Fruit fly (Drosophila melanogaster) whole organism, embryonic: ENCODE data around the gene CG43137.

Experiments used
- ATbp ChIP-seq: fragments of 200-800 bp; sonication (Bioruptor generic); optimal IDR thresholded peaks from 2 replicates; lab custom pipeline; 2017; ENCODE audit warnings: missing biosample characterization, mild to moderate bottlenecking, missing genetic modification characterization, missing genetic modification reagents
- Antp ChIP-seq: fragments of 200-800 bp; sonication (Bioruptor generic); optimal IDR thresholded peaks from 3 replicates; lab custom pipeline; 2016; ENCODE audit warnings: missing biosample characterization, missing genetic modification characterization
- Blimp-1 ChIP-seq: fragments of 200-800 bp; sonication (Bioruptor generic); optimal IDR thresholded peaks from 3 replicates; lab custom pipeline; 2018; ENCODE audit warnings: missing biosample characterization, missing genetic modification characterization, mild to moderate bottlenecking, moderate library complexity, missing genetic modification reagents
- C15 ChIP-seq: fragments of 200-800 bp; sonication (Bioruptor generic); IDR thresholded peaks from 3 replicates; pipeline ENCODE4 v1.3.6; 2022; ENCODE audit warnings: missing biosample characterization, missing genetic modification characterization
- CG11560 ChIP-seq: fragments of 200-800 bp; sonication (Bioruptor generic); IDR thresholded peaks from 3 replicates; pipeline ENCODE4 v1.3.6; 2022; ENCODE audit warnings: missing biosample characterization, missing genetic modification characterization
- CG14014 ChIP-seq: fragments of 200-800 bp; sonication (Bioruptor generic); IDR thresholded peaks from 2 replicates; pipeline ENCODE4 v1.3.6; 2022; ENCODE audit warnings: missing biosample characterization, missing genetic modification characterization
- CG14710 ChIP-seq: fragments of 200-800 bp; sonication (Bioruptor generic); optimal IDR thresholded peaks from 3 replicates; lab custom pipeline; 2019; ENCODE audit warnings: missing biosample characterization, mild to moderate bottlenecking, missing genetic modification characterization, moderate library complexity
- CG1602 ChIP-seq: fragments of 200-800 bp; sonication (Bioruptor generic); optimal IDR thresholded peaks from 3 replicates; lab custom pipeline; 2016; ENCODE audit warnings: missing biosample characterization, missing genetic modification characterization
- CG17328 ChIP-seq: fragments of 200-800 bp; sonication (Bioruptor generic); IDR thresholded peaks from 2 replicates; pipeline ENCODE4 v1.3.6; 2022; ENCODE audit warnings: missing biosample characterization, missing genetic modification characterization
- CG17829 ChIP-seq: fragments of 200-800 bp; optimal IDR thresholded peaks from 2 replicates; lab custom pipeline; 2019; ENCODE audit warnings: missing biosample characterization, mild to moderate bottlenecking, missing genetic modification characterization, moderate library complexity
- CG18599 ChIP-seq: fragments of 200-800 bp; sonication (Bioruptor generic); optimal IDR thresholded peaks from 3 replicates; lab custom pipeline; 2017; ENCODE audit warnings: missing biosample characterization, missing genetic modification characterization, mild to moderate bottlenecking, moderate library complexity, missing genetic modification reagents
- CG18764 ChIP-seq: fragments of 200-800 bp; sonication (Bioruptor generic); optimal IDR thresholded peaks from 3 replicates; lab custom pipeline; 2016; ENCODE audit warnings: missing biosample characterization, missing genetic modification characterization
- CG2120 ChIP-seq: fragments of 200-800 bp; sonication (Bioruptor generic); optimal IDR thresholded peaks from 3 replicates; lab custom pipeline; 2016; ENCODE audit warnings: missing biosample characterization, missing genetic modification characterization
- CG2712 ChIP-seq: fragments of 200-800 bp; optimal IDR thresholded peaks from 3 replicates; lab custom pipeline; 2019; ENCODE audit warnings: missing biosample characterization, mild to moderate bottlenecking, missing genetic modification characterization, moderate library complexity
- CG30020 ChIP-seq: fragments of 200-800 bp; optimal IDR thresholded peaks from 2 replicates; lab custom pipeline; 2019; ENCODE audit warnings: missing biosample characterization, mild to moderate bottlenecking, missing genetic modification characterization, moderate library complexity
- CG5245 ChIP-seq: fragments of 200-800 bp; sonication (Bioruptor generic); optimal IDR thresholded peaks from 3 replicates; lab custom pipeline; 2016; ENCODE audit warnings: missing biosample characterization, missing genetic modification characterization
- CG6254 ChIP-seq: fragments of 200-800 bp; sonication (Bioruptor generic); optimal IDR thresholded peaks from 3 replicates; lab custom pipeline; 2017; ENCODE audit warnings: mild to moderate bottlenecking, missing biosample characterization, missing genetic modification reagents, missing genetic modification characterization
- CG8359 ChIP-seq: fragments of 200-800 bp; sonication (Bioruptor generic); optimal IDR thresholded peaks from 2 replicates; lab custom pipeline; 2017; ENCODE audit warnings: missing biosample characterization, mild to moderate bottlenecking, missing genetic modification characterization, borderline replicate concordance
- CG8924 ChIP-seq: fragments of 200-800 bp; optimal IDR thresholded peaks from 3 replicates; lab custom pipeline; 2019; ENCODE audit warnings: missing biosample characterization, mild to moderate bottlenecking, missing genetic modification characterization, moderate library complexity
- Doc3 ChIP-seq: fragments of 200-800 bp; sonication (Bioruptor generic); IDR thresholded peaks from 3 replicates; pipeline ENCODE4 v1.3.6; 2022; ENCODE audit warnings: missing biosample characterization, missing genetic modification characterization; ENCODE audit not compliant: partially characterized antibody
- Ets65A ChIP-seq: fragments of 200-800 bp; sonication (Bioruptor generic); peaks from one replicate; lab custom pipeline; 2016; ENCODE audit warnings: missing biosample characterization, missing genetic modification characterization
- HLH3B ChIP-seq: fragments of 200-800 bp; sonication (Bioruptor generic); IDR thresholded peaks from 2 replicates; pipeline ENCODE4 v1.3.6; 2022; ENCODE audit warnings: missing biosample characterization, missing genetic modification characterization
- HLHmδ ChIP-seq: fragments of 200-800 bp; sonication (Bioruptor generic); optimal IDR thresholded peaks from 2 replicates; lab custom pipeline; 2018; ENCODE audit warnings: missing biosample characterization, mild to moderate bottlenecking, missing genetic modification characterization, moderate library complexity
- Hey ChIP-seq: fragments of 200-800 bp; sonication (Bioruptor generic); optimal IDR thresholded peaks from 3 replicates; lab custom pipeline; 2018; ENCODE audit warnings: missing biosample characterization, mild to moderate bottlenecking, missing genetic modification characterization
- HmgD ChIP-seq: fragments of 200-800 bp; sonication (Bioruptor generic); optimal IDR thresholded peaks from 3 replicates; lab custom pipeline; 2016; ENCODE audit warnings: missing biosample characterization, missing genetic modification characterization
- Lhr ChIP-seq: fragments of 200-800 bp; sonication (Bioruptor generic); optimal IDR thresholded peaks from 3 replicates; lab custom pipeline; 2017; ENCODE audit warnings: mild to moderate bottlenecking, missing biosample characterization, missing genetic modification reagents, missing genetic modification characterization
- MTF-1 ChIP-seq: fragments of 200-800 bp; sonication (Bioruptor generic); optimal IDR thresholded peaks from 2 replicates; lab custom pipeline; 2018; ENCODE audit warnings: missing biosample characterization, mild to moderate bottlenecking, missing genetic modification characterization, borderline replicate concordance
- NFAT ChIP-seq: fragments of 200-800 bp; sonication (Bioruptor generic); IDR thresholded peaks from 2 replicates; pipeline ENCODE4 v1.3.6; 2022; ENCODE audit warnings: missing biosample characterization, missing genetic modification characterization
- Scr ChIP-seq: fragments of 200-800 bp; sonication (Bioruptor generic); IDR thresholded peaks from 2 replicates; pipeline ENCODE4 v1.3.6; 2022; ENCODE audit warnings: missing biosample characterization, missing genetic modification characterization; ENCODE audit not compliant: partially characterized antibody
- Spps ChIP-seq: fragments of 200-800 bp; sonication (Bioruptor generic); optimal IDR thresholded peaks from 2 replicates; lab custom pipeline; 2018; ENCODE audit warnings: missing biosample characterization, mild to moderate bottlenecking, missing genetic modification characterization
- Stat92E ChIP-seq, 3 experiments: fragments of >200 bp in 2 of 3; fragments of 200-800 bp in 1 of 3; sonication (Bioruptor generic) in 1 of 3; optimal IDR thresholded peaks; 2 replicates each; lab custom pipeline; 2017 to 2019; ENCODE audit warnings: missing biosample characterization in 3 of 3, missing genetic modification characterization in 3 of 3, mild to moderate bottlenecking in 1 of 3, moderate library complexity in 1 of 3
- Xbp1 ChIP-seq: fragments of 200-800 bp; sonication (Bioruptor generic); optimal IDR thresholded peaks from 3 replicates; lab custom pipeline; 2016; ENCODE audit warnings: missing biosample characterization, mild to moderate bottlenecking, missing genetic modification characterization
- az2 ChIP-seq: fragments of 200-800 bp; sonication (Bioruptor generic); optimal IDR thresholded peaks from 3 replicates; lab custom pipeline; 2016; ENCODE audit warnings: missing biosample characterization, missing genetic modification characterization
- bigmax ChIP-seq: fragments of 200-800 bp; sonication (Bioruptor generic); optimal IDR thresholded peaks from 2 replicates; lab custom pipeline; 2018; ENCODE audit warnings: missing biosample characterization, mild to moderate bottlenecking, missing genetic modification characterization
- br ChIP-seq: fragments of >200 bp; optimal IDR thresholded peaks from 2 replicates; lab custom pipeline; 2017
- cato ChIP-seq: fragments of 200-800 bp; sonication (Bioruptor generic); optimal IDR thresholded peaks from 2 replicates; lab custom pipeline; 2016; ENCODE audit warnings: missing biosample characterization, missing genetic modification characterization, borderline replicate concordance
- dm ChIP-seq: fragments of 200-800 bp; sonication (Bioruptor generic); optimal IDR thresholded peaks from 3 replicates; lab custom pipeline; 2016; ENCODE audit warnings: missing biosample characterization, missing genetic modification characterization
- fd3F ChIP-seq: fragments of 200-800 bp; sonication (Bioruptor generic); optimal IDR thresholded peaks from 2 replicates; lab custom pipeline; 2018; ENCODE audit warnings: missing biosample characterization, mild to moderate bottlenecking, missing genetic modification characterization, moderate library complexity
- gro ChIP-seq: fragments of 200-800 bp; sonication (Bioruptor generic); optimal IDR thresholded peaks from 2 replicates; lab custom pipeline; 2016; ENCODE audit warnings: missing biosample characterization, missing genetic modification characterization
- hkb ChIP-seq, 2 experiments: fragments of 200-800 bp in 1 of 2; fragments of >200 bp in 1 of 2; sonication (Bioruptor generic) in 1 of 2; IDR thresholded peaks in 1 of 2; optimal IDR thresholded peaks in 1 of 2; 2 replicates each; pipeline versions ENCODE4 v1.3.6 to Lab custom; 2017 to 2022; ENCODE audit warnings: missing biosample characterization in 1 of 2, missing genetic modification characterization in 1 of 2
- insv ChIP-seq, 2 experiments: fragments of 200-800 bp; sonication (Bioruptor generic); optimal IDR thresholded peaks; 3 replicates each; lab custom pipeline; 2016 to 2018; ENCODE audit warnings: missing biosample characterization in 2 of 2, missing genetic modification characterization in 2 of 2
- jing ChIP-seq: fragments of 200-800 bp; sonication (Bioruptor generic); optimal IDR thresholded peaks from 2 replicates; lab custom pipeline; 2018; ENCODE audit warnings: missing biosample characterization, mild to moderate bottlenecking, missing genetic modification characterization
- lmd ChIP-seq: fragments of 200-800 bp; sonication (Bioruptor generic); IDR thresholded peaks from 2 replicates; pipeline ENCODE4 v1.3.6; 2022; ENCODE audit warnings: missing biosample characterization, missing genetic modification characterization
- maf-S ChIP-seq: fragments of 200-800 bp; sonication (Bioruptor generic); optimal IDR thresholded peaks from 2 replicates; lab custom pipeline; 2016; ENCODE audit warnings: missing biosample characterization, missing genetic modification characterization
- nmo ChIP-seq: fragments of 200-800 bp; sonication (Bioruptor generic); optimal IDR thresholded peaks from 2 replicates; lab custom pipeline; 2018; ENCODE audit warnings: missing biosample characterization, mild to moderate bottlenecking, missing genetic modification characterization, moderate library complexity
- run ChIP-seq: fragments of 200-800 bp; sonication (Bioruptor generic); optimal IDR thresholded peaks from 3 replicates; lab custom pipeline; 2018; ENCODE audit warnings: missing biosample characterization, mild to moderate bottlenecking, missing genetic modification characterization
- ssp ChIP-seq: fragments of 200-800 bp; sonication (Bioruptor generic); IDR thresholded peaks from 2 replicates; pipeline ENCODE4 v1.3.6; 2022; ENCODE audit warnings: missing biosample characterization, missing genetic modification characterization
- stc ChIP-seq: fragments of 200-800 bp; sonication (Bioruptor generic); IDR thresholded peaks from 2 replicates; pipeline ENCODE4 v1.3.6; 2022; ENCODE audit warnings: missing biosample characterization, missing genetic modification characterization
- zen ChIP-seq: fragments of 200-800 bp; sonication (Bioruptor generic); optimal IDR thresholded peaks from 3 replicates; lab custom pipeline; 2018; ENCODE audit warnings: missing biosample characterization, mild to moderate bottlenecking, missing genetic modification characterization, moderate library complexity

The CG43137 gene

DNA sequence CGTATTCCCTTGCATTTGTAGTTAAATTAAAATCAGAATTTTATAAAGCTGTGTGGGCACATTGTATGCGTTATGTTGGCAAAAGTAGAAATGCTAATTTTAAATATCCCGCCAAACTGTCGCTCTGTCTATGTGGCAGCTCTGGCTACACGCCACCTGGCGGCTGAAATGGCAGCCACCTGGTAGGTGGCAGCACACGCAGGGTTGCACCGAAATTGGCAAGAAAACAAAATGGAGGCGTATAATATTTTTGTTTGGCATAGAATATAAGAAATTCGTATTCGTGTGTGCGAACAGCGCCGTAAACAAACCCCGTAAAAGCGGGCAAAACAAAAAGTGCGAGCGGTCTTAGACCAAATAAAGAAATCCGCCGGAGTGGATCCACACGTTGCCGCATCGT lies 43.0 kb upstream of the CG43137 start, which contains the start of gene CG12236 (continued):
- peak; percentile 54; the same call in 1 of the 2 replicates for TF ChIP-seq lmd
- TF ChIP-seq fd3F (GFP tag; lab: Kevin White, UChicago) = peak; percentile 2
- no peak for TF ChIP-seq jing
- TF ChIP-seq MTF-1 = peak; percentile 63
- TF ChIP-seq Antp = peak; percentile 34
- TF ChIP-seq gro (GFP tag; lab: Kevin White, UChicago) = peak; percentile 56
- TF ChIP-seq CG5245 (GFP tag; lab: Kevin White, UChicago) = peak; percentile 43
- TF ChIP-seq cato (GFP tag; lab: Kevin White, UChicago) = no peak
- no peak for TF ChIP-seq Hey
- peak; percentile 22 for TF ChIP-seq CG30020 (tag; lab: Kevin White, UChicago)
- peak; percentile 61 for TF ChIP-seq CG2712
- TF ChIP-seq hkb (optimal IDR thresholded peaks at IDR 0.05; lab: Kevin White, UChicago) = peak; percentile 39
- TF ChIP-seq hkb (GFP tag; IDR thresholded peaks at IDR 0.05; lab: Robert Waterston, UW) = peak; percentile 53
- no peak for TF ChIP-seq CG8359 (GFP tag; lab: Kevin White, UChicago)
- TF ChIP-seq CG8924 (tag; lab: Kevin White, UChicago) = peak; percentile 13
- no peak for TF ChIP-seq C15 (GFP tag; lab: Robert Waterston, UW)
- peak; percentile 15 for TF ChIP-seq ATbp (GFP tag; lab: Kevin White, UChicago)
- TF ChIP-seq run = no peak
- peak; percentile 20 for TF ChIP-seq CG18764 (GFP tag; lab: Kevin White, UChicago)
- TF ChIP-seq Spps (tag; lab: Kevin White, UChicago) = no peak
- TF ChIP-seq Scr (GFP tag; lab: Robert Waterston, UW) = 0 out of 2 replicates have a peak, but pooled peaks have one; percentile 23
- peak; percentile 78 for TF ChIP-seq NFAT (GFP tag; lab: Robert Waterston, UW)
- TF ChIP-seq CG17328 (GFP tag; lab: Robert Waterston, UW) = peak; percentile 39; the same call in 1 of the 2 replicates
- no peak for TF ChIP-seq az2 (GFP tag; lab: Kevin White, UChicago)
- TF ChIP-seq zen (tag; lab: Kevin White, UChicago) = peak; percentile 42
- TF ChIP-seq CG18599 (GFP tag; lab: Kevin White, UChicago) = peak; percentile 13
- TF ChIP-seq CG6254 (GFP tag; lab: Kevin White, UChicago) = no peak
- peak; percentile 36 for TF ChIP-seq CG2120
- peak; percentile 63 for TF ChIP-seq HmgD (GFP tag; lab: Kevin White, UChicago)
- TF ChIP-seq CG17829 (tag; lab: Kevin White, UChicago) = peak; percentile 50
- no peak for TF ChIP-seq Blimp-1 (GFP tag; lab: Kevin White, UChicago)
- peak in 1 of 2 experiments; percentile 68 for TF ChIP-seq insv (GFP tag; optimal IDR thresholded peaks at IDR 0.05; lab: Kevin White, UChicago)
- 0 out of 2 replicates have a peak, but pooled peaks have one; percentile 28 for TF ChIP-seq CG14014
- 0 out of 2 replicates have a peak, but pooled peaks have one; percentile 14 for TF ChIP-seq stc
- peak in 1 of 3 experiments; percentile 19 for TF ChIP-seq Stat92E (GFP tag; optimal IDR thresholded peaks at IDR 0.05; lab: Kevin White, UChicago)
- TF ChIP-seq Ets65A (GFP tag; lab: Kevin White, UChicago) = peak; percentile 95
- TF ChIP-seq Xbp1 (GFP tag; lab: Kevin White, UChicago) = peak; percentile 58
- peak; percentile 15; the same call in 1 of the 2 replicates for TF ChIP-seq HLH3B (GFP tag; lab: Robert Waterston, UW)
- peak; percentile 39 for TF ChIP-seq bigmax (GFP tag; lab: Kevin White, UChicago)
- TF ChIP-seq maf-S (GFP tag; lab: Kevin White, UChicago) = peak; percentile 25
- TF ChIP-seq CG1602 = peak; percentile 11
- TF ChIP-seq br (lab: Kevin White, UChicago) = no peak
- no peak for TF ChIP-seq Doc3 (GFP tag; lab: Robert Waterston, UW)
- TF ChIP-seq Lhr (GFP tag; lab: Kevin White, UChicago) = peak; percentile 83
- 0 out of 3 replicates have a peak, but pooled peaks have one; percentile 50 for TF ChIP-seq CG11560 (tag; lab: Robert Waterston, UW)
- 0 out of 2 replicates have a peak, but pooled peaks have one; percentile 9 for TF ChIP-seq ssp (GFP tag; lab: Robert Waterston, UW)
- TF ChIP-seq HLHmδ (GFP tag; lab: Kevin White, UChicago) = peak; percentile 38
- peak; percentile 63 for TF ChIP-seq dm
- TF ChIP-seq CG14710 = peak; percentile 73
- peak; percentile 66 for TF ChIP-seq nmo (GFP tag; lab: Kevin White, UChicago)
